Fruit fly (Drosophila melanogaster) whole organism, pupa: ENCODE data around the gene Bacc.
A peak's percentile ranks its signal among the peaks of the same experiment; 100 is the strongest.

ENCODE experiments used
- CG10348 ChIP-seq: fragments of 200-800 bp; sonication (Bioruptor generic); IDR thresholded peaks from 2 replicates; pipeline ENCODE4 v1.3.6; 2022; ENCODE audit warnings: missing biosample characterization, missing genetic modification characterization
- CG12605 ChIP-seq: fragments of 200-800 bp; sonication (Bioruptor generic); IDR thresholded peaks from 2 replicates; pipeline ENCODE4 v1.3.6; 2022; ENCODE audit warnings: missing biosample characterization, missing genetic modification characterization
- CG13204 ChIP-seq: fragments of 200-800 bp; sonication (Bioruptor generic); optimal IDR thresholded peaks from 2 replicates; lab custom pipeline; 2018; ENCODE audit warnings: missing biosample characterization, mild to moderate bottlenecking, missing genetic modification characterization, moderate library complexity
- CG14655 ChIP-seq: fragments of 200-800 bp; sonication (Bioruptor generic); optimal IDR thresholded peaks from 3 replicates; lab custom pipeline; 2017; ENCODE audit warnings: mild to moderate bottlenecking, missing biosample characterization, missing genetic modification reagents, missing genetic modification characterization
- CG15710 ChIP-seq: fragments of 200-800 bp; sonication (Bioruptor generic); optimal IDR thresholded peaks from 2 replicates; lab custom pipeline; 2018; ENCODE audit warnings: missing biosample characterization, mild to moderate bottlenecking, missing genetic modification characterization, moderate library complexity
- CG17806 ChIP-seq: fragments of 200-800 bp; sonication (Bioruptor generic); optimal IDR thresholded peaks from 2 replicates; lab custom pipeline; 2018; ENCODE audit warnings: missing biosample characterization, mild to moderate bottlenecking, missing genetic modification characterization, moderate library complexity
- CG32121 ChIP-seq: fragments of 200-800 bp; sonication (Bioruptor generic); IDR thresholded peaks from 2 replicates; pipeline ENCODE4 v1.3.6; 2022; ENCODE audit warnings: missing biosample characterization, missing genetic modification characterization
- CG34367 ChIP-seq: fragments of 200-800 bp; sonication (Bioruptor generic); optimal IDR thresholded peaks from 2 replicates; lab custom pipeline; 2018; ENCODE audit warnings: missing biosample characterization, mild to moderate bottlenecking, missing genetic modification characterization
- CG4496 ChIP-seq: fragments of 200-800 bp; sonication (Bioruptor generic); IDR thresholded peaks from 3 replicates; pipeline ENCODE4 v1.3.6; 2022; ENCODE audit warnings: missing biosample characterization, missing genetic modification characterization
- CG8159 ChIP-seq: fragments of 200-800 bp; sonication (Bioruptor generic); optimal IDR thresholded peaks from 3 replicates; lab custom pipeline; 2018; ENCODE audit warnings: missing biosample characterization, mild to moderate bottlenecking, missing genetic modification characterization, moderate library complexity
- CG8301 ChIP-seq: fragments of 200-800 bp; sonication (Bioruptor generic); optimal IDR thresholded peaks from 2 replicates; lab custom pipeline; 2018; ENCODE audit warnings: missing biosample characterization, mild to moderate bottlenecking, missing genetic modification characterization
- CG9948 ChIP-seq: fragments of 200-800 bp; sonication (Bioruptor generic); optimal IDR thresholded peaks from 2 replicates; lab custom pipeline; 2018; ENCODE audit warnings: missing biosample characterization, mild to moderate bottlenecking, missing genetic modification characterization, moderate library complexity
- D1 ChIP-seq: fragments of 200-800 bp; sonication (Bioruptor generic); optimal IDR thresholded peaks from 2 replicates; lab custom pipeline; 2018; ENCODE audit warnings: missing biosample characterization, mild to moderate bottlenecking, missing genetic modification characterization, moderate library complexity
- EcR ChIP-seq: fragments of 200-800 bp; sonication (Bioruptor generic); optimal IDR thresholded peaks from 3 replicates; lab custom pipeline; 2019; ENCODE audit warnings: missing biosample characterization, missing genetic modification characterization, mild to moderate bottlenecking, moderate library complexity, missing genetic modification reagents
- Ets98B ChIP-seq: fragments of 200-800 bp; sonication (Bioruptor generic); IDR thresholded peaks from 2 replicates; pipeline ENCODE4 v1.3.6; 2022; ENCODE audit warnings: missing biosample characterization, missing genetic modification characterization
- Pif1A ChIP-seq: fragments of 200-800 bp; sonication (Bioruptor generic); optimal IDR thresholded peaks from 3 replicates; lab custom pipeline; 2016; ENCODE audit warnings: missing biosample characterization, missing genetic modification characterization
- Pif1B ChIP-seq: fragments of 200-800 bp; sonication (Bioruptor generic); optimal IDR thresholded peaks from 3 replicates; lab custom pipeline; 2016; ENCODE audit warnings: missing biosample characterization, missing genetic modification characterization
- Snoo ChIP-seq: fragments of 200-800 bp; sonication (Bioruptor generic); optimal IDR thresholded peaks from 3 replicates; lab custom pipeline; 2017; ENCODE audit warnings: missing biosample characterization, mild to moderate bottlenecking, missing genetic modification characterization, inconsistent platforms
- fd96Ca ChIP-seq: fragments of 200-800 bp; sonication (Bioruptor generic); IDR thresholded peaks from 3 replicates; pipeline ENCODE4 v1.3.6; 2022; ENCODE audit warnings: missing biosample characterization, missing genetic modification characterization
- gl ChIP-seq: fragments of 200-800 bp; sonication (Bioruptor generic); optimal IDR thresholded peaks from 2 replicates; lab custom pipeline; 2018; ENCODE audit warnings: missing biosample characterization, mild to moderate bottlenecking, missing genetic modification characterization
- rn ChIP-seq: fragments of 200-800 bp; sonication (Bioruptor generic); IDR thresholded peaks from 2 replicates; pipeline ENCODE4 v1.3.6; 2022; ENCODE audit warnings: missing biosample characterization, missing genetic modification characterization

Gene Bacc

DNA sequence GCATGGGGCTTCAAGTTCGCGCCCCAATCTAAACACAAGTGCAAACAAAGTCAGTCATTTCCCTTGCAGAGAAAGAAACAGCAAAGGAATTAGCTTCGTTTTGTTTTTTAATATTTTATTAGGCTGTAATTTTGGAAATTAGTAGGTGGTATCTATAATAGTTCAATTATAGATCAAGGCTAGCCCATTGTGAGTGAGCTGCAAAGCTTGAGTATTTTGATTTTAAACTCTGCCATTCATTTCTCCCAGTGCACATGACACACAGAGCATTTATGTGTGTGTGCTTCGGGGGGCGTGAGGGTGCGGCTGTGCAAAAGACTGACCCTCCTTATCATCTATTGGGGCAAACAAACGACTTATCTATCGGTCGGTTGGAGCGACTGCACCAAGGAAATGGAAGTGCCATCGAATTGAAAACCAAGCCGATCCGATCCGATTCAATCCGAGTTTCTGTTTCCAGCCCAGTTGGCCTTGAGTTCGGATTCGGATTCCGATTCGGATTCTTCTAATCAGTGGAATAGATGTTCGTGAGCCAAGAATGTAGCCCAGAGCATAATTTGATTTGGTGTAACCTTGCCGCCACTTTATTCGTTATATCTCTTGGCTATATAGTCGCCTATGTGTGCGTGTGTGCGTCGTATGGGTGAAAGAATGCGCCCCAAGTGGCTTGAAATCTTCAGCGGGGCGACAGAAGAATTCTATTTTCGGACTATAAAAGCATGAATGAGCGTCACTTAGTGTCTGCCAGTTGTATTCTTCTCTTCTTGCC is 20.7 kb upstream of the Bacc start:
- TF ChIP-seq CG8301 (peak; percentile 55), fd96Ca (GFP tag; lab: Robert Waterston, UW) (peak; percentile 73; the same call in 2 of the 3 replicates), CG10348 (GFP tag; lab: Robert Waterston, UW) (no peak), CG13204 (no peak), gl (tag; lab: Kevin White, UChicago) (no peak), EcR (no peak), Pif1A (GFP tag; lab: Kevin White, UChicago) (peak; percentile 22), CG8159 (tag; lab: Kevin White, UChicago) (no peak), Ets98B (peak; percentile 77), D1 (no peak), CG9948 (tag; lab: Kevin White, UChicago) (no peak), rn (no peak), CG14655 (peak; percentile 58), CG12605 (GFP tag; lab: Robert Waterston, UW) (0 out of 2 replicates have a peak, but pooled peaks have one; percentile 9), CG32121 (GFP tag; lab: Robert Waterston, UW) (peak; percentile 50; the same call in 1 of the 2 replicates), CG15710 (tag; lab: Kevin White, UChicago) (no peak), Snoo (tag; lab: Kevin White, UChicago) (no peak), CG34367 (tag; lab: Kevin White, UChicago) (no peak), CG4496 (GFP tag; lab: Robert Waterston, UW) (peak; percentile 68; the same call in 2 of the 3 replicates), CG17806 (tag; lab: Kevin White, UChicago) (peak; percentile 13), Pif1B (GFP tag; lab: Kevin White, UChicago) (no peak)

DNA sequence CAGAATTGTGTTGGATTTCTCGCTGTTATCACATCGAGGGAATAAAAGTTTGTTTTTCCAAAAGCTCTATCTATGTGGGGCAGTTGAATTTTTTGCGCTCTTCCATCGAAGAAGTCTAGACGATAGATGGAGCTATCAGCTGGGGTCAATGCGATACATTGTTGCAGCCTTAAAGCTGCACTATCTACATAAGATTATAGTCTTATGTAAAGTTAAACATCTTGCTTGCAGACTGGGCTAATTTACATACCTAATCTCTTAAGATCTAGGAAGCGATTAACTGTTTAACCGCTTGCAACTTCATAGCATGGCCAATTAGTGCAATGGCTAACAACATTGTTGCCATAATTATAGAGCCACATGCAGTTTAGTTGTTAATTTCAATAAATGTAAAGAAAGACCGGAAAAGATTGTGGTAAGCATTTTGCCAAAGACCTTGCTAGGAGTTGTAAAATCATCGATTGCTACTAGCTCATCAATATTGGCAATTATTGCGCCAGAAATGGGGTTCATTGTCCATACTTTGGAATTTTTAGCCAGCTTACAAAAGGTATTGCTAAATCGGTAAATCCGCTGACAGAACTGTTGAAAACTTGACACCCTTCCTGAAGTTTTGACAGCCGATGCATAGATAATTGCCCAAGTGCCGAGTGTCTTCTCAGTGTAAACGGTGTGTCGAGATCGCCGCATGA is 20.0 kb upstream of the Bacc start:
- TF ChIP-seq D1 (no peak), gl (tag; lab: Kevin White, UChicago) (no peak), CG4496 (GFP tag; lab: Robert Waterston, UW) (no peak), Snoo (tag; lab: Kevin White, UChicago) (no peak), CG8159 (tag; lab: Kevin White, UChicago) (no peak), CG14655 (no peak), CG17806 (tag; lab: Kevin White, UChicago) (no peak), Pif1B (GFP tag; lab: Kevin White, UChicago) (no peak)

DNA sequence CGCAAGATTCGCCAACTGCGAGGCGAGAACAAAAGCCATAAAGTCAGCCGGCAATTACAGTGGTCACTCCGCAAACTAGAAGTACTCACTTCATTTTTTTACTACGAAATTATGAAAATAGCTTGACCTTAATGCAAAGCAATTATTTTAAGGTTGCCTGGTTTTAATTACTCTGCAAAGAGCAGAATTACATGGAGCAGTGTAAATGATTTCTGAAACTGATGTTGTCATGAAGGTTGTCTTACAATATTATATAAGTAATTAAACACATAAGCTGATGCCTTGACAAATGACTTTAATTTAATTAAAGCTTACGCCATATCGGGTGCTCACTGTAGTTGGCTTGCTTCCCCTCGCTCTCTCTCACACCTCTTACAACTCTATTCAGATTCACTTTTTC is 18.0 kb upstream of the Bacc start:
- TF ChIP-seq CG17806 (tag; lab: Kevin White, UChicago) (peak; percentile 86), CG8159 (tag; lab: Kevin White, UChicago) (peak; percentile 93), CG9948 (tag; lab: Kevin White, UChicago) (peak; percentile 85), rn (peak; percentile 48; the same call in 1 of the 2 replicates), CG10348 (GFP tag; lab: Robert Waterston, UW) (no peak), CG8301 (peak; percentile 87), Ets98B (peak; percentile 32), fd96Ca (GFP tag; lab: Robert Waterston, UW) (peak; percentile 76), gl (tag; lab: Kevin White, UChicago) (peak; percentile 70), CG4496 (GFP tag; lab: Robert Waterston, UW) (peak; percentile 83), CG32121 (GFP tag; lab: Robert Waterston, UW) (peak; percentile 77; the same call in 1 of the 2 replicates), CG34367 (tag; lab: Kevin White, UChicago) (peak; percentile 79), CG12605 (GFP tag; lab: Robert Waterston, UW) (no peak), D1 (no peak), CG14655 (peak; percentile 92), CG13204 (peak; percentile 68), Snoo (tag; lab: Kevin White, UChicago) (peak; percentile 45), CG15710 (tag; lab: Kevin White, UChicago) (peak; percentile 90), EcR (no peak), Pif1A (GFP tag; lab: Kevin White, UChicago) (peak; percentile 79), Pif1B (GFP tag; lab: Kevin White, UChicago) (peak; percentile 80)

DNA sequence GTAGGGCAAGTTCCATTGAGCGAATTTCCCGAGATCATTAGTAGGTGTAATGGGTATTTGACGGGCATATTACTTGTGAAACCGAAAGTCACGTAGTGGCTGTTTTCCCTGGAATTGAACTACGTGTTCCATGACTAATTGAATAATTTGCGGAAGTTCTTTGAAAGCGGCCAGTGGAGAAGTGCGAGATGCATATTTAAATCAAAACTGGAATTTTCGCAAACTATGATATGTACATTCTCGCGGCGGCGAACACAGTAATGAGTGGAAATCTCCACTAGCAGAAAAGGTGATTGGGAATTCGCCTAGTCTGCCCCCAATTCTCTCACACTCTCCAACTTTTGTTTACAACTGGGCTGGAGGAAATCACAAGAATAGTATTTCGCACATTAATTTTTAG is 17.3 kb upstream of the Bacc start:
- TF ChIP-seq CG15710 (tag; lab: Kevin White, UChicago) (peak; percentile 19), gl (tag; lab: Kevin White, UChicago) (no peak), fd96Ca (GFP tag; lab: Robert Waterston, UW) (no peak), CG32121 (GFP tag; lab: Robert Waterston, UW) (no peak), CG17806 (tag; lab: Kevin White, UChicago) (no peak), Ets98B (no peak), CG4496 (GFP tag; lab: Robert Waterston, UW) (0 out of 3 replicates have a peak, but pooled peaks have one; percentile 14), CG34367 (tag; lab: Kevin White, UChicago) (no peak), EcR (no peak), Pif1B (GFP tag; lab: Kevin White, UChicago) (no peak), Snoo (tag; lab: Kevin White, UChicago) (no peak), CG12605 (GFP tag; lab: Robert Waterston, UW) (no peak), CG14655 (peak; percentile 24), CG8159 (tag; lab: Kevin White, UChicago) (peak; percentile 32), CG9948 (tag; lab: Kevin White, UChicago) (peak; percentile 23), D1 (no peak), rn (no peak)

DNA sequence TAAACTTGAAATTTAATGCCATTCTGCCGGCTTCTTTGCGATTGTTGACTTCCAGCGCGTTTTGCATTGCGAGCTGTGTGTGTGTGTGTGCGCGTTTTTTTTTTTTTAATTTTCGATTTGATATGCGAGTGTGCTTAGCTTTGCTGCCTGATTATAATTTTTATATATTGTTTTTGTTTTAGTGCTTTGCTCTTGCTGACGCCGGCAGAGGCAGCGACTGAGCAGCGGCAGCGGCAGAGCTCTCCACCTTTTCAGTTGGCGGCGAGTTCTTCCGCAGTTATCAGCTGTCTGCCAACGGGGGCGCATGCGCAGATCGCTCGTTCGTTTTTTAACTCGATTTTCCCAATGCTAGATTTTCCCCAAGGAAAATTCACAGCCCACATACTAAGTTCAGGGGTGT is 16.7 kb upstream of the Bacc start:
- no peak for TF ChIP-seq CG17806 (tag; lab: Kevin White, UChicago)
- no peak for TF ChIP-seq CG14655
- no peak for TF ChIP-seq Pif1B (GFP tag; lab: Kevin White, UChicago)
- peak; percentile 35 for TF ChIP-seq EcR
